Fruit fly (Drosophila melanogaster) whole organism, pupa: ENCODE results near the gene comm3.
A peak's percentile ranks its signal among the peaks of the same experiment; 100 is the strongest.

Source experiments
- CG10348 ChIP-seq: fragments of 200-800 bp; sonication (Bioruptor generic); IDR thresholded peaks from 2 replicates; pipeline ENCODE4 v1.3.6; 2022; ENCODE audit warnings: missing biosample characterization, missing genetic modification characterization
- CG12605 ChIP-seq: fragments of 200-800 bp; sonication (Bioruptor generic); IDR thresholded peaks from 2 replicates; pipeline ENCODE4 v1.3.6; 2022; ENCODE audit warnings: missing biosample characterization, missing genetic modification characterization
- CG13204 ChIP-seq: fragments of 200-800 bp; sonication (Bioruptor generic); optimal IDR thresholded peaks from 2 replicates; lab custom pipeline; 2018; ENCODE audit warnings: missing biosample characterization, mild to moderate bottlenecking, missing genetic modification characterization, moderate library complexity
- CG14655 ChIP-seq: fragments of 200-800 bp; sonication (Bioruptor generic); optimal IDR thresholded peaks from 3 replicates; lab custom pipeline; 2017; ENCODE audit warnings: mild to moderate bottlenecking, missing biosample characterization, missing genetic modification reagents, missing genetic modification characterization
- CG15710 ChIP-seq: fragments of 200-800 bp; sonication (Bioruptor generic); optimal IDR thresholded peaks from 2 replicates; lab custom pipeline; 2018; ENCODE audit warnings: missing biosample characterization, mild to moderate bottlenecking, missing genetic modification characterization, moderate library complexity
- CG17806 ChIP-seq: fragments of 200-800 bp; sonication (Bioruptor generic); optimal IDR thresholded peaks from 2 replicates; lab custom pipeline; 2018; ENCODE audit warnings: missing biosample characterization, mild to moderate bottlenecking, missing genetic modification characterization, moderate library complexity
- CG32121 ChIP-seq: fragments of 200-800 bp; sonication (Bioruptor generic); IDR thresholded peaks from 2 replicates; pipeline ENCODE4 v1.3.6; 2022; ENCODE audit warnings: missing biosample characterization, missing genetic modification characterization
- CG34367 ChIP-seq: fragments of 200-800 bp; sonication (Bioruptor generic); optimal IDR thresholded peaks from 2 replicates; lab custom pipeline; 2018; ENCODE audit warnings: missing biosample characterization, mild to moderate bottlenecking, missing genetic modification characterization
- CG4496 ChIP-seq: fragments of 200-800 bp; sonication (Bioruptor generic); IDR thresholded peaks from 3 replicates; pipeline ENCODE4 v1.3.6; 2022; ENCODE audit warnings: missing biosample characterization, missing genetic modification characterization
- CG8159 ChIP-seq: fragments of 200-800 bp; sonication (Bioruptor generic); optimal IDR thresholded peaks from 3 replicates; lab custom pipeline; 2018; ENCODE audit warnings: missing biosample characterization, mild to moderate bottlenecking, missing genetic modification characterization, moderate library complexity
- CG8301 ChIP-seq: fragments of 200-800 bp; sonication (Bioruptor generic); optimal IDR thresholded peaks from 2 replicates; lab custom pipeline; 2018; ENCODE audit warnings: missing biosample characterization, mild to moderate bottlenecking, missing genetic modification characterization
- CG9948 ChIP-seq: fragments of 200-800 bp; sonication (Bioruptor generic); optimal IDR thresholded peaks from 2 replicates; lab custom pipeline; 2018; ENCODE audit warnings: missing biosample characterization, mild to moderate bottlenecking, missing genetic modification characterization, moderate library complexity
- D1 ChIP-seq: fragments of 200-800 bp; sonication (Bioruptor generic); optimal IDR thresholded peaks from 2 replicates; lab custom pipeline; 2018; ENCODE audit warnings: missing biosample characterization, mild to moderate bottlenecking, missing genetic modification characterization, moderate library complexity
- EcR ChIP-seq: fragments of 200-800 bp; sonication (Bioruptor generic); optimal IDR thresholded peaks from 3 replicates; lab custom pipeline; 2019; ENCODE audit warnings: missing biosample characterization, missing genetic modification characterization, mild to moderate bottlenecking, moderate library complexity, missing genetic modification reagents
- Ets98B ChIP-seq: fragments of 200-800 bp; sonication (Bioruptor generic); IDR thresholded peaks from 2 replicates; pipeline ENCODE4 v1.3.6; 2022; ENCODE audit warnings: missing biosample characterization, missing genetic modification characterization
- Pif1A ChIP-seq: fragments of 200-800 bp; sonication (Bioruptor generic); optimal IDR thresholded peaks from 3 replicates; lab custom pipeline; 2016; ENCODE audit warnings: missing biosample characterization, missing genetic modification characterization
- Pif1B ChIP-seq: fragments of 200-800 bp; sonication (Bioruptor generic); optimal IDR thresholded peaks from 3 replicates; lab custom pipeline; 2016; ENCODE audit warnings: missing biosample characterization, missing genetic modification characterization
- Snoo ChIP-seq: fragments of 200-800 bp; sonication (Bioruptor generic); optimal IDR thresholded peaks from 3 replicates; lab custom pipeline; 2017; ENCODE audit warnings: missing biosample characterization, mild to moderate bottlenecking, missing genetic modification characterization, inconsistent platforms
- fd96Ca ChIP-seq: fragments of 200-800 bp; sonication (Bioruptor generic); IDR thresholded peaks from 3 replicates; pipeline ENCODE4 v1.3.6; 2022; ENCODE audit warnings: missing biosample characterization, missing genetic modification characterization
- gl ChIP-seq: fragments of 200-800 bp; sonication (Bioruptor generic); optimal IDR thresholded peaks from 2 replicates; lab custom pipeline; 2018; ENCODE audit warnings: missing biosample characterization, mild to moderate bottlenecking, missing genetic modification characterization
- rn ChIP-seq: fragments of 200-800 bp; sonication (Bioruptor generic); IDR thresholded peaks from 2 replicates; pipeline ENCODE4 v1.3.6; 2022; ENCODE audit warnings: missing biosample characterization, missing genetic modification characterization

comm3 gene

dm6 chr3L:15588514-15589138 is 58.9 kb downstream of the comm3 start, which contains the start of gene RhoGAP71E:
RhoGAP71E (plus strand) TSS chr3L:15588860.
- TF ChIP-seq CG8301 (tag; lab: Kevin White, UChicago) (peak; percentile 18), CG17806 (tag; lab: Kevin White, UChicago) (no peak), Pif1A (GFP tag; lab: Kevin White, UChicago) (no peak), CG32121 (peak; percentile 32), CG13204 (GFP tag; lab: Kevin White, UChicago) (no peak), CG14655 (GFP tag; lab: Kevin White, UChicago) (no peak), CG8159 (tag; lab: Kevin White, UChicago) (peak; percentile 36), Snoo (tag; lab: Kevin White, UChicago) (peak; percentile 20), CG9948 (tag; lab: Kevin White, UChicago) (peak; percentile 2), Ets98B (GFP tag; lab: Robert Waterston, UW) (peak; percentile 54), CG12605 (GFP tag; lab: Robert Waterston, UW) (0 out of 2 replicates have a peak, but pooled peaks have one; percentile 36), CG10348 (no peak), Pif1B (GFP tag; lab: Kevin White, UChicago) (no peak), D1 (tag; lab: Kevin White, UChicago) (no peak), CG4496 (GFP tag; lab: Robert Waterston, UW) (peak; percentile 73), rn (GFP tag; lab: Robert Waterston, UW) (no peak), CG34367 (tag; lab: Kevin White, UChicago) (peak; percentile 12), EcR (GFP tag; lab: Kevin White, UChicago) (peak; percentile 33), gl (no peak), fd96Ca (peak; percentile 51; the same call in 1 of the 3 replicates), CG15710 (tag; lab: Kevin White, UChicago) (peak; percentile 2)

DNA sequence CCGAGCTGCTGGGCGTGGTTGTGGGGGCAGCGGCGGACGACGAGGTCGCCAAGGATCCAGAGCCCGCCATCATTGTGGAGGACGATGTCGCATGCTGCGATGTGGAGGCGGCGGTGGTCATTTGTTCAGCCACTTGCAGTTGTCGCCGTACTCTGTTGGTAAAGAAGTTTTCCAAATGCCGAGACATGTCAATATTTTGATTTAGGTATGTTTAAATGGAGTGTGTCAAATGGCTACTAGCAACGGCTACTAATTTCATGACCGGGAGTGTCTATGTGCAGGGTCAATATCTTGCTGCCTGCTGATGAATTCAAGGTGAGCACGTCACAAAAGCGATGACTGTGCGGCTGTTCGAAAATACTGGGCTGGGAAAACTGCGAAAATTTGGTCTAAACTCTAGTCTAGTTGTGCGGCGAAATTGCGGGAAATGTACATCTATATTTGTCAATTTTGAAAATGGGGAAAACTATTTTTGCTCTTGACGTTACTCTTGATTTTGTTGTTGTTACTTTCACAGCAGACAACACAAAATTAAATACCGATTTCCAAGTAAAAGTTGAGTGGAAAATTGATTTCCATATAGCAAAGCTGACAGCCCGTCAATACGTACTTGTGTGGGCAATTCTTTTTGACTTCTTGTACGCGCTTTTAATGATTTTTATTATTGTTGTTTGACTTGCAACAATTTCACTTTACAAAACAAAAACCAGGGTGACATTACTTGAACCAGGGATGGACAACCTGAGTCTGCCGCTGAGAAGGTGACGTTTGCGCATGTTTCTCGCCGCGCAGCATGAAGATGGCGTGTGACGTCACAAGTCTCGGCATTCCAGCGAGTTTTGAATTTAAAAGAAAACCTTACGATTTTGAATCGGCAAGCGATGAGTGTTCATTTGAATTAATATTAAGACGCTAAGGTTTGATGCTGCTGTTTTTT is 59.8 kb downstream of the comm3 start, which contains the start of gene CG7656:
CG7656 (minus strand) TSS at position 731 of the 937 bp plus-strand sequence.
- peak; percentile 92 for TF ChIP-seq EcR (GFP tag; lab: Kevin White, UChicago)
- TF ChIP-seq CG17806 (tag; lab: Kevin White, UChicago), result no peak
- no peak; the same call in 1 of the 2 replicates for TF ChIP-seq CG12605 (GFP tag; lab: Robert Waterston, UW)
- TF ChIP-seq CG14655 (GFP tag; lab: Kevin White, UChicago), result no peak
- TF ChIP-seq Pif1A (GFP tag; lab: Kevin White, UChicago), result peak; percentile 29
- TF ChIP-seq gl, result peak; percentile 10
- peak; percentile 52 for TF ChIP-seq Snoo (tag; lab: Kevin White, UChicago)
- TF ChIP-seq CG13204 (GFP tag; lab: Kevin White, UChicago), result no peak
- peak; percentile 74 for TF ChIP-seq Ets98B (GFP tag; lab: Robert Waterston, UW)
- TF ChIP-seq CG32121, result peak; percentile 46
- TF ChIP-seq CG10348, result no peak
- TF ChIP-seq CG15710 (tag; lab: Kevin White, UChicago), result peak; percentile 25
- TF ChIP-seq CG8159 (tag; lab: Kevin White, UChicago), result peak; percentile 31
- TF ChIP-seq D1 (tag; lab: Kevin White, UChicago), result no peak
- TF ChIP-seq Pif1B (GFP tag; lab: Kevin White, UChicago), result no peak
- TF ChIP-seq CG9948 (tag; lab: Kevin White, UChicago), result no peak
- TF ChIP-seq rn (GFP tag; lab: Robert Waterston, UW), result 0 out of 2 replicates have a peak, but pooled peaks have one; percentile 41
- TF ChIP-seq CG34367 (tag; lab: Kevin White, UChicago), result peak; percentile 15
- peak; percentile 53; the same call in 2 of the 3 replicates for TF ChIP-seq fd96Ca
- peak; percentile 77 for TF ChIP-seq CG4496 (GFP tag; lab: Robert Waterston, UW)

dm6 chr3L:15583504-15583903 is 64.1 kb downstream of the comm3 start, which contains the start of gene AIMP2:
AIMP2 (plus strand) TSS chr3L:15583638.
- TF ChIP-seq CG13204 (GFP tag; lab: Kevin White, UChicago) (no peak), gl (no peak), CG12605 (GFP tag; lab: Robert Waterston, UW) (no peak), fd96Ca (no peak), rn (GFP tag; lab: Robert Waterston, UW) (no peak), Ets98B (GFP tag; lab: Robert Waterston, UW) (no peak), CG17806 (tag; lab: Kevin White, UChicago) (no peak), CG32121 (no peak), CG10348 (no peak)

DNA sequence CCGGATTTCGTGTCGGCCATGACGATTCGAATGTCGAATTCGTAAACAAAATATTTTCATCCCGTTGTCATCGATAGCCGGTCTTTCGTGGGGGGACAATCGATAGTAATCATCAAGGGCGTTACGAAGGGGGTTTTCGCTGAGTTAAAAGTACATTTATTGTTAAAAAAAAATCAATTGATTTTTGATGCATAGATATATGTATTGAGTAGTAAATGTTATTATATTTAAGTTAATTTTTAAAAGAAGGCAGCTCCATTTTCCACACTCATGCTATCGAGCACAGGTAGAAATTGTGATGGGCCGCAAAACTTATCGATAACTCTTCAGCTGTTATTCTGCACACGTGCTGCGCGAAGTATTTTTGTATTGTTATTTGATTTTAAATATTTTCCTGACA is 67.1 kb downstream of the comm3 start, which contains the start of the genes mrn and CG12301:
mrn (minus strand) TSS at position 51 of the 400 bp plus-strand sequence.
CG12301 (plus strand) TSS at position 314 of the 400 bp plus-strand sequence.
- TF ChIP-seq CG12605 (GFP tag; lab: Robert Waterston, UW) (peak; percentile 91), rn (GFP tag; lab: Robert Waterston, UW) (peak; percentile 93), EcR (GFP tag; lab: Kevin White, UChicago) (no peak), D1 (tag; lab: Kevin White, UChicago) (no peak), CG17806 (tag; lab: Kevin White, UChicago) (peak; percentile 49), Snoo (tag; lab: Kevin White, UChicago) (peak; percentile 67), Pif1B (GFP tag; lab: Kevin White, UChicago) (no peak), CG8159 (tag; lab: Kevin White, UChicago) (no peak), CG34367 (tag; lab: Kevin White, UChicago) (peak; percentile 45), CG4496 (GFP tag; lab: Robert Waterston, UW) (peak; percentile 98), CG9948 (tag; lab: Kevin White, UChicago) (peak; percentile 45), Pif1A (GFP tag; lab: Kevin White, UChicago) (no peak), Ets98B (GFP tag; lab: Robert Waterston, UW) (peak; percentile 97), CG10348 (no peak), CG8301 (tag; lab: Kevin White, UChicago) (no peak), CG14655 (GFP tag; lab: Kevin White, UChicago) (no peak), CG15710 (tag; lab: Kevin White, UChicago) (peak; percentile 70), fd96Ca (peak; percentile 89), CG32121 (peak; percentile 79; the same call in 1 of the 2 replicates), gl (peak; percentile 2), CG13204 (GFP tag; lab: Kevin White, UChicago) (no peak)
